Fruit fly (Drosophila melanogaster): ENCODE data around the gene eIF4E7.

Gene eIF4E7

dm6 chrX:1179865-1180264 lies 17.7 kb upstream of the eIF4E7 start, which contains the start of gene CG11379:
TSS of gene CG11379 (plus strand) at chrX:1180165.
- TF ChIP-seq svp (GFP tag) = peak; percentile 18
- TF ChIP-seq Lpt (GFP tag; optimal IDR thresholded peaks at IDR 0.05) = no peak

- no peak for TF ChIP-seq Hr39 (GFP tag; optimal IDR thresholded peaks at IDR 0.05)
- TF ChIP-seq CG4318 (GFP tag; optimal IDR thresholded peaks at IDR 0.05) = no peak
- peak; percentile 4 for TF ChIP-seq svp (GFP tag)
- TF ChIP-seq Blimp-1 (GFP tag; optimal IDR thresholded peaks at IDR 0.05) = no peak
- no peak for TF ChIP-seq vri (GFP tag; optimal IDR thresholded peaks at IDR 0.05)
- TF ChIP-seq ss (GFP tag; optimal IDR thresholded peaks at IDR 0.05) = no peak
- TF ChIP-seq Lpt (GFP tag; optimal IDR thresholded peaks at IDR 0.05) = no peak
These were observed 13.8 kb upstream of the eIF4E7 start, which contains the start of gene CG11384 for dm6 chrX:1175993-1176392. TSS of gene CG11384 (minus strand) at chrX:1176035.

- no peak for TF ChIP-seq fd59A (GFP tag; optimal IDR thresholded peaks at IDR 0.05)
- TF ChIP-seq ss (GFP tag; optimal IDR thresholded peaks at IDR 0.05) = no peak
- TF ChIP-seq svp (GFP tag) = no peak
- TF ChIP-seq Hr38 (GFP tag; optimal IDR thresholded peaks at IDR 0.05) = no peak
- no peak for TF ChIP-seq esn (GFP tag; optimal IDR thresholded peaks at IDR 0.05)
- no peak for TF ChIP-seq CG8119 (GFP tag; IDR thresholded peaks at IDR 0.05)
- no peak for TF ChIP-seq CG3032 (tag; optimal IDR thresholded peaks at IDR 0.05)
- TF ChIP-seq topi (GFP tag; optimal IDR thresholded peaks at IDR 0.05) = no peak
- no peak for TF ChIP-seq CG6854 (GFP tag; optimal IDR thresholded peaks at IDR 0.05)
- TF ChIP-seq CG7368 (GFP tag; optimal IDR thresholded peaks at IDR 0.05) = no peak
- no peak for TF ChIP-seq CG9139 (GFP tag; optimal IDR thresholded peaks at IDR 0.05)
- TF ChIP-seq Sox15 (GFP tag; optimal IDR thresholded peaks at IDR 0.05) = no peak
- TF ChIP-seq Blimp-1 (GFP tag; optimal IDR thresholded peaks at IDR 0.05) = no peak
- TF ChIP-seq CG6792 (GFP tag; optimal IDR thresholded peaks at IDR 0.05) = no peak
- TF ChIP-seq Met (GFP tag; optimal IDR thresholded peaks at IDR 0.05) = no peak
These were observed 11.4 kb upstream of the eIF4E7 start for dm6 chrX:1173564-1173963.

- TF ChIP-seq fkh (GFP tag; optimal IDR thresholded peaks at IDR 0.05) = peak; percentile 19
- TF ChIP-seq achi (GFP tag; optimal IDR thresholded peaks at IDR 0.05) = no peak
- peak; percentile 44 for TF ChIP-seq svp (GFP tag)
- peak; percentile 36 for TF ChIP-seq Eip78C (GFP tag)
- TF ChIP-seq Hr4 (GFP tag; optimal IDR thresholded peaks at IDR 0.05) = no peak
- no peak for TF ChIP-seq CG11902 (GFP tag; optimal IDR thresholded peaks at IDR 0.05)
- TF ChIP-seq vri (GFP tag; optimal IDR thresholded peaks at IDR 0.05) = peak; percentile 58
These were observed 10.7 kb upstream of the eIF4E7 start for dm6 chrX:1172756-1173422.

- TF ChIP-seq vri (GFP tag; optimal IDR thresholded peaks at IDR 0.05) = peak; percentile 78
- TF ChIP-seq net (GFP tag; optimal IDR thresholded peaks at IDR 0.05) = peak; percentile 35
- peak; percentile 58 for TF ChIP-seq pdm3 (GFP tag; optimal IDR thresholded peaks at IDR 0.05)
- peak; percentile 78 for TF ChIP-seq Eip78C (GFP tag)
- TF ChIP-seq Ets21C (GFP tag; optimal IDR thresholded peaks at IDR 0.05) = peak; percentile 42
- peak; percentile 53 for TF ChIP-seq CG34406 (GFP tag; optimal IDR thresholded peaks at IDR 0.05)
- TF ChIP-seq Smox (GFP tag; optimal IDR thresholded peaks at IDR 0.05) = peak; percentile 59
- peak; percentile 49 for TF ChIP-seq cyc (GFP tag; optimal IDR thresholded peaks at IDR 0.05)
- TF ChIP-seq spab (GFP tag; optimal IDR thresholded peaks at IDR 0.05) = peak; percentile 50
- TF ChIP-seq CG6792 (GFP tag; optimal IDR thresholded peaks at IDR 0.05) = peak; percentile 45
- TF ChIP-seq CG8119 (GFP tag; IDR thresholded peaks at IDR 0.05) = 0 out of 3 replicates have a peak, but pooled peaks have one; percentile 27
- TF ChIP-seq CG3032 (tag; optimal IDR thresholded peaks at IDR 0.05) = peak; percentile 40
- peak; percentile 69 for TF ChIP-seq CG6808 (GFP tag; optimal IDR thresholded peaks at IDR 0.05)
- peak; percentile 18 for TF ChIP-seq Sox15 (GFP tag; optimal IDR thresholded peaks at IDR 0.05)
- TF ChIP-seq Hr39 (GFP tag; optimal IDR thresholded peaks at IDR 0.05) = peak; percentile 50
- peak; percentile 58 for TF ChIP-seq lz (GFP tag; optimal IDR thresholded peaks at IDR 0.05)
- TF ChIP-seq Blimp-1 (GFP tag; optimal IDR thresholded peaks at IDR 0.05) = peak; percentile 38
- TF ChIP-seq salr (GFP tag; optimal IDR thresholded peaks at IDR 0.05) = peak in 1 of 2 experiments; percentile 19
- no peak for TF ChIP-seq CG15336 (GFP tag; IDR thresholded peaks at IDR 0.05)
- TF ChIP-seq Sox102F (GFP tag; optimal IDR thresholded peaks at IDR 0.05) = peak; percentile 60
- peak; percentile 93 for TF ChIP-seq svp (GFP tag)
- TF ChIP-seq Sox14 (GFP tag; optimal IDR thresholded peaks at IDR 0.05) = peak; percentile 55
- peak; percentile 30 for TF ChIP-seq dsx (GFP tag; optimal IDR thresholded peaks at IDR 0.05; ENCODE audit: poor library complexity, severe bottlenecking)
- TF ChIP-seq CG7368 (GFP tag; optimal IDR thresholded peaks at IDR 0.05) = peak; percentile 33
- TF ChIP-seq dac (GFP tag; optimal IDR thresholded peaks at IDR 0.05) = no peak
- TF ChIP-seq CG9139 (GFP tag; optimal IDR thresholded peaks at IDR 0.05) = peak; percentile 19
- no peak for TF ChIP-seq CG6163 (GFP tag; IDR thresholded peaks at IDR 0.05)
- peak; percentile 26 for TF ChIP-seq Hr4 (GFP tag; optimal IDR thresholded peaks at IDR 0.05)
- TF ChIP-seq CG6276 (GFP tag; optimal IDR thresholded peaks at IDR 0.05) = peak; percentile 15
These were observed 8.8 kb upstream of the eIF4E7 start for dm6 chrX:1171018-1171417.
